Worm (Caenorhabditis elegans) whole organism, L3 larva: ENCODE results near the gene ell-1.

Experiments
- R02D3.7 ChIP-seq: fragments of 150-350 bp; optimal IDR thresholded peaks from 2 replicates; lab custom pipeline; 2014; ENCODE audit warnings: missing biosample characterization, missing genetic modification characterization
- ZK546.5 ChIP-seq: sonication (generic microtip); optimal IDR thresholded peaks from 2 replicates; lab custom pipeline; 2017; ENCODE audit warnings: missing biosample characterization, missing genetic modification characterization
- ama-1 ChIP-seq: fragments of 150-350 bp; optimal IDR thresholded peaks from 2 replicates; lab custom pipeline; 2018
- ceh-16 ChIP-seq: sonication (generic microtip); optimal IDR thresholded peaks from 2 replicates; lab custom pipeline; 2017; ENCODE audit warnings: missing biosample characterization, missing genetic modification characterization
- ceh-28 ChIP-seq: fragments of 150-350 bp; optimal IDR thresholded peaks from 2 replicates; lab custom pipeline; 2014; ENCODE audit warnings: missing biosample characterization, missing genetic modification reagents, missing genetic modification characterization
- ceh-82 ChIP-seq: fragments of 150-350 bp; optimal IDR thresholded peaks from 2 replicates; lab custom pipeline; 2014; ENCODE audit warnings: missing biosample characterization, missing genetic modification characterization
- ceh-9 ChIP-seq: sonication (generic microtip); optimal IDR thresholded peaks from 2 replicates; lab custom pipeline; 2018; ENCODE audit warnings: missing biosample characterization, missing genetic modification characterization
- daf-12 ChIP-seq: fragments of 150-350 bp; optimal IDR thresholded peaks from 2 replicates; lab custom pipeline; 2014; ENCODE audit warnings: missing biosample characterization, missing genetic modification reagents, missing genetic modification characterization
- egl-27 ChIP-seq: sonication (generic microtip); optimal IDR thresholded peaks from 4 replicates; lab custom pipeline; 2017; ENCODE audit warnings: missing biosample characterization, missing genetic modification reagents, missing genetic modification characterization
- egl-5 ChIP-seq: fragments of 150-350 bp; optimal IDR thresholded peaks from 2 replicates; lab custom pipeline; 2017; ENCODE audit warnings: missing biosample characterization, missing genetic modification reagents, missing genetic modification characterization, inconsistent platforms
- elt-2 ChIP-seq: sonication (generic microtip); optimal IDR thresholded peaks from 2 replicates; lab custom pipeline; 2016; ENCODE audit warnings: missing genetic modification reagents, mild to moderate bottlenecking, missing genetic modification characterization, missing compliant biosample characterization
- eor-1 ChIP-seq, 2 experiments: fragments of 150-350 bp; optimal IDR thresholded peaks; 2 replicates each; lab custom pipeline; 2014 to 2018; ENCODE audit warnings: missing biosample characterization in 2 of 2, missing genetic modification characterization in 2 of 2
- fkh-10 ChIP-seq: sonication (generic microtip); optimal IDR thresholded peaks from 2 replicates; lab custom pipeline; 2017; ENCODE audit warnings: missing biosample characterization, missing genetic modification reagents, missing genetic modification characterization
- fos-1 ChIP-seq: fragments of 150-350 bp; optimal IDR thresholded peaks from 2 replicates; lab custom pipeline; 2014; ENCODE audit warnings: missing biosample characterization, missing genetic modification characterization
- hmg-11 ChIP-seq: sonication (generic microtip); optimal IDR thresholded peaks from 2 replicates; lab custom pipeline; 2016; ENCODE audit warnings: missing genetic modification characterization, missing compliant biosample characterization
- jun-1 ChIP-seq: fragments of 150-350 bp; optimal IDR thresholded peaks from 2 replicates; lab custom pipeline; 2014; ENCODE audit warnings: missing biosample characterization, missing genetic modification reagents, missing genetic modification characterization
- lin-39 ChIP-seq: fragments of 150-350 bp; optimal IDR thresholded peaks from 2 replicates; lab custom pipeline; 2018; ENCODE audit warnings: missing biosample characterization, missing genetic modification reagents, missing genetic modification characterization
- lsy-12 ChIP-seq: sonication (generic microtip); optimal IDR thresholded peaks from 2 replicates; lab custom pipeline; 2016; ENCODE audit warnings: mild to moderate bottlenecking, missing genetic modification characterization, missing compliant biosample characterization
- mml-1 ChIP-seq: fragments of 150-350 bp; sonication (generic microtip); optimal IDR thresholded peaks from 3 replicates; lab custom pipeline; 2014; ENCODE audit warnings: missing biosample characterization, missing genetic modification characterization
- nfya-1 ChIP-seq: sonication (generic microtip); optimal IDR thresholded peaks from 2 replicates; lab custom pipeline; 2017; ENCODE audit warnings: missing genetic modification characterization, mild to moderate bottlenecking, missing compliant biosample characterization, antibody characterized with exemption, moderate library complexity; ENCODE audit not compliant: insufficient read depth
- nhr-11 ChIP-seq: fragments of 150-350 bp; optimal IDR thresholded peaks from 2 replicates; lab custom pipeline; 2014; ENCODE audit warnings: missing biosample characterization, missing genetic modification characterization
- nhr-23 ChIP-seq: fragments of 150-350 bp; optimal IDR thresholded peaks from 2 replicates; lab custom pipeline; 2014; ENCODE audit warnings: missing biosample characterization, missing genetic modification reagents, missing genetic modification characterization
- nhr-237 ChIP-seq: fragments of 150-350 bp; optimal IDR thresholded peaks from 2 replicates; lab custom pipeline; 2014; ENCODE audit warnings: missing biosample characterization, missing genetic modification characterization
- nhr-25 ChIP-seq: sonication (generic microtip); optimal IDR thresholded peaks from 2 replicates; lab custom pipeline; 2017; ENCODE audit warnings: missing biosample characterization, missing genetic modification characterization
- nhr-43 ChIP-seq: sonication (generic microtip); optimal IDR thresholded peaks from 2 replicates; lab custom pipeline; 2016; ENCODE audit warnings: mild to moderate bottlenecking, missing genetic modification characterization, missing compliant biosample characterization; ENCODE audit not compliant: poor library complexity, severe bottlenecking
- nhr-67 ChIP-seq: fragments of 150-350 bp; optimal IDR thresholded peaks from 2 replicates; lab custom pipeline; 2014; ENCODE audit warnings: missing biosample characterization, missing genetic modification characterization
- nhr-76 ChIP-seq: fragments of 150-350 bp; sonication (generic microtip); optimal IDR thresholded peaks from 5 replicates; lab custom pipeline; 2014; ENCODE audit warnings: missing biosample characterization, missing genetic modification characterization
- nhr-77 ChIP-seq: fragments of 150-350 bp; optimal IDR thresholded peaks from 2 replicates; lab custom pipeline; 2014; ENCODE audit warnings: missing biosample characterization, missing genetic modification characterization
- pha-4 ChIP-seq: fragments of 150-350 bp; optimal IDR thresholded peaks from 2 replicates; lab custom pipeline; 2014; ENCODE audit warnings: missing biosample characterization, missing genetic modification reagents, missing genetic modification characterization
- pqm-1 ChIP-seq: fragments of 150-350 bp; optimal IDR thresholded peaks from 2 replicates; lab custom pipeline; 2017; ENCODE audit warnings: missing biosample characterization, missing genetic modification characterization, inconsistent platforms
- skn-1 ChIP-seq: fragments of 150-350 bp; optimal IDR thresholded peaks from 2 replicates; lab custom pipeline; 2014; ENCODE audit warnings: missing biosample characterization, missing genetic modification characterization
- snpc-4 ChIP-seq: fragments of 150-350 bp; optimal IDR thresholded peaks from 2 replicates; lab custom pipeline; 2014; ENCODE audit warnings: missing biosample characterization, missing genetic modification characterization
- tbx-2 ChIP-seq: sonication (generic microtip); optimal IDR thresholded peaks from 2 replicates; lab custom pipeline; 2016; ENCODE audit warnings: mild to moderate bottlenecking, missing genetic modification characterization, missing compliant biosample characterization
- unc-62 ChIP-seq: fragments of 150-350 bp; sonication (generic microtip); optimal IDR thresholded peaks from 4 replicates; lab custom pipeline; 2014; ENCODE audit warnings: missing biosample characterization, missing genetic modification reagents, missing genetic modification characterization
- ztf-11 ChIP-seq: fragments of 150-350 bp; optimal IDR thresholded peaks from 2 replicates; lab custom pipeline; 2014; ENCODE audit warnings: missing biosample characterization, missing genetic modification characterization
- ztf-4 ChIP-seq: fragments of 150-350 bp; optimal IDR thresholded peaks from 2 replicates; lab custom pipeline; 2014; ENCODE audit warnings: missing biosample characterization, missing genetic modification characterization

ell-1 gene

DNA sequence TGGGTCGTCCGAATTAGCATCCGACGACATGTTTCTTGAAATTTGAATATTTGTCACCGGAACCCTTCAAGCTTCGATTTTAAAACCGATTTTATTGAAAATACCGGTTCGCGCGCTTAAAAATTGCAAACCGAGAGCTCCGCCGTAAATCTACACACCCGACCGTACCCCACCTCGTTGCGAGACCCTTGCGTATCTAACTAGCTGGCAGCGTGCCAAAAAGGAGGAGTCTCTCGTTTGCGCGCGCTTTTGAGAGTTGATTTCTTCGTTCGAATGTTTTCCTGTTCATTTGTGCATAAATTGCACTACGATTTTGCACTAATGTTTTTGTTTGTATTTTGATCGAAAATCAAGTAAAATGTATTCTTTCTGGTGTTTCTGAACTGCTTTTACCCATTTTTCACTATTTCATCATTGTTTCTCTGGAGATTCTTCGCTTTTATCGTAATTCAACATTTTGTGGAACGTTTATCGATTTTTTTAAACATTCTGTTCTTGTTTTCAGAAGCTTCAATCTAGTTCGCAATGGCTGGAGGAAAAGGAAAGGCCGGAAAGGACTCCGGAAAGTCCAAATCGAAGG lies 51.6 kb downstream of the ell-1 start, which contains the start of the genes wapl-1 and htz-1 (continued):
- TF ChIP-seq snpc-4 = peak; percentile 88
- TF ChIP-seq elt-2 = peak; percentile 83
- TF ChIP-seq fkh-10 (GFP tag; lab: Kevin White, UChicago) = peak; percentile 84

DNA sequence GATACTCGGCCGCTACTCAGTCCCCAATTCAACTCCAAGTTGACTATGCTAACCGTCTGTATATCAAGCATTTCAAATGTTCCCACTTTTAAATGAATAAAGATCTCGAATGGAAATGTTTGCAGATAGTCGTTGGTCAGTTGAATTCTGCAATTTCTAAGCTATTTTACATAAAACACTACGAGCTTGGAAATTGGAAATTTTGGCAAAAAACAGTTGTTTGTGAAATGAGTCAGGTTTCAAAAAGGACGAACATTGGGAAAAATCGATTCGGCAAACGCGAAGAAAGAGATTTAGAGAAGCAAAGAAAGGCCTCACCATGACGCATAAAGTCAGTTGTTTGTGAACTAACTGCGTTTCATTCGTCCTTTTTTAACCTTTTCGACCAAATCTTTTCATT lies 52.7 kb downstream of the ell-1 start:
- TF ChIP-seq fos-1 (tag; lab: Kevin White, UChicago) = no peak
- peak; percentile 20 for TF ChIP-seq pqm-1 (tag; lab: Kevin White, UChicago)
- TF ChIP-seq nhr-67 = no peak
- no peak for TF ChIP-seq ceh-16 (tag; lab: Kevin White, UChicago)
- peak; percentile 65 for TF ChIP-seq pha-4 (tag; lab: Kevin White, UChicago)
- no peak for TF ChIP-seq eor-1 (tag; optimal IDR thresholded peaks at IDR 0.05; lab: Kevin White, UChicago)
- TF ChIP-seq nhr-77 = no peak
- peak; percentile 43 for TF ChIP-seq nhr-23
- no peak for TF ChIP-seq snpc-4
- TF ChIP-seq ama-1 (lab: Kevin White, UChicago) = peak; percentile 83
- peak; percentile 42 for TF ChIP-seq R02D3.7 (tag; lab: Kevin White, UChicago)
- no peak for TF ChIP-seq ceh-9 (tag; lab: Kevin White, UChicago)
- TF ChIP-seq nhr-43 = no peak
- TF ChIP-seq egl-27 (tag; lab: Kevin White, UChicago) = no peak
- TF ChIP-seq mml-1 (tag; lab: Kevin White, UChicago) = no peak
- TF ChIP-seq tbx-2 (tag; lab: Kevin White, UChicago) = no peak
- no peak for TF ChIP-seq ztf-4 (tag; lab: Kevin White, UChicago)
- no peak for TF ChIP-seq unc-62 (GFP tag; lab: Kevin White, UChicago)
- peak; percentile 50 for TF ChIP-seq nhr-25
- no peak for TF ChIP-seq nhr-237 (tag; lab: Kevin White, UChicago)
- TF ChIP-seq daf-12 = no peak
- no peak for TF ChIP-seq lsy-12 (tag; lab: Kevin White, UChicago)
- TF ChIP-seq lin-39 (tag; lab: Kevin White, UChicago) = no peak
- TF ChIP-seq nfya-1 (tag; lab: Kevin White, UChicago) = peak; percentile 59
- TF ChIP-seq ceh-28 (tag; lab: Kevin White, UChicago) = peak; percentile 84
- TF ChIP-seq ZK546.5 (tag; lab: Kevin White, UChicago) = peak; percentile 1

DNA sequence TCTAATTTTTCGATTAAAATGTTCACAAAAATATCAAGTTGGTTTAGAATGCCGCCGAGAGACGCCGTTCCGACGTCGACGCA lies 52.9 kb downstream of the ell-1 start, which contains the start of gene chat-1:
TSS of gene chat-1 (plus strand) at position 48 of the 83 bp plus-strand sequence.
- TF ChIP-seq nhr-11 (no peak), tbx-2 (tag; lab: Kevin White, UChicago) (no peak), nhr-23 (no peak), pqm-1 (tag; lab: Kevin White, UChicago) (no peak), ceh-82 (no peak), nhr-237 (tag; lab: Kevin White, UChicago) (no peak), jun-1 (tag; lab: Kevin White, UChicago) (no peak), ztf-11 (no peak), nhr-67 (no peak), fos-1 (tag; lab: Kevin White, UChicago) (no peak)
- TF ChIP-seq, all 47 proteins: peak for 0

DNA sequence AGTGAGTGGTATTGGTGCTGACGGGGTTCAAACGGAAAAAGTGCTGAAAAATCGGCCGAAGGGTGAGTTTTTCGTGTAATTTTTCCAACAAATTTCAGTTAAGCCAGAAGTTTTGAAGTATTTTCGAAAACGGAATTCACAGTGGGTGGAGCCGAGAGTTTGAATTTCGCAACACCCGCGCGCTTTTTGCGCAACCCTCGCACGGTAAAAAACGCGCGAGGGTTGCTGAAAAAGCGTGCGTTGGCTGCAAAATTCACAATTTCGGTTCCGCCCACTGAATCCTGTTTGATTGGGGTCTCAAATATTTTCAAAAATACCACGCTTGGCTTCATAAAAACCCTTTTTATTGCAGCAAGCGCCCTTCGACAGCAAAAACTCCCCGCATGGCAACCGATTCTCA lies 53.2 kb downstream of the ell-1 start:
- TF ChIP-seq nhr-76 (tag; lab: Kevin White, UChicago) (no peak), nfya-1 (tag; lab: Kevin White, UChicago) (no peak), nhr-237 (tag; lab: Kevin White, UChicago) (no peak), mml-1 (tag; lab: Kevin White, UChicago) (no peak), tbx-2 (tag; lab: Kevin White, UChicago) (no peak), unc-62 (GFP tag; lab: Kevin White, UChicago) (no peak), fkh-10 (GFP tag; lab: Kevin White, UChicago) (no peak), ztf-4 (tag; lab: Kevin White, UChicago) (no peak), egl-5 (tag; lab: Kevin White, UChicago) (no peak), hmg-11 (tag; lab: Kevin White, UChicago) (no peak), skn-1 (tag; lab: Kevin White, UChicago) (no peak), snpc-4 (no peak), ceh-82 (no peak), lin-39 (tag; lab: Kevin White, UChicago) (no peak)
